Worm (Caenorhabditis elegans): ENCODE data around the gene F22F7.3.

DNA sequence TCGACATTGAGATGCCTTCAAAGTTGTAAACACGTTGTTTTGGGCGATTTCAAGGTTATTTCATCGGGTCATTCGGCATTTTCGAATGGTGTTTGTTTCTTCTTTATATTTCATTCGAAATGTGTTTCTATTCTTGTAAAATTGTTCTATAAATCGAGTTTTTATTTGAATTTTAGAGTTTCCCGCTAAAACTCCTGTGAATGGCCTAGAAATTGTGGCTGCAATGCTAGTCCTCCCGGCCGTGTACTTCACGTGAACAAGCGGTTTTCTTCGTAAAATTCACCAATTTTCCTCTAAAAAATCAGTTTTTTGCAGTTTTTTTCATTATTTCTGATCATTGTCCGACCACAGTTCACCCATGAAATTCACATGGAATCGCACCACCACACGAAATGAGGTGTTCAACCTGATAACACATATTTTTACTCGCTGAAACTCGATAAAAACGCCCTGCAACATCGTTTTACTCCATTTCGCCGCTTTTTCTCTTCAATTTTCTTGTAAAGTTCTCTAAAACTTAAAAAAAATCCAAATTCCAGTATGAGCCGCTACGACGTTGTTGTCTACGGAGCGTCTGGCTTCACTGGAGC, 16.6 kb downstream of the F22F7.3 start, which contains the start of gene ldp-1:
- TF ChIP-seq unc-62 (GFP tag; optimal IDR thresholded peaks at IDR 0.05) (no peak), unc-39 (tag; optimal IDR thresholded peaks at IDR 0.05) (no peak), nhr-12 (tag; optimal IDR thresholded peaks at IDR 0.05) (no peak), hlh-1 (tag; optimal IDR thresholded peaks at IDR 0.05) (no peak), ceh-83 (GFP tag; optimal IDR thresholded peaks at IDR 0.05) (no peak), lin-13 (tag; optimal IDR thresholded peaks at IDR 0.05) (no peak), mab-5 (tag; optimal IDR thresholded peaks at IDR 0.05) (no peak)
